Fruit fly (Drosophila melanogaster) whole organism, embryonic: ENCODE data around the gene msd1.

Experiments used
- ATbp ChIP-seq: fragments of 200-800 bp; sonication (Bioruptor generic); optimal IDR thresholded peaks from 2 replicates; lab custom pipeline; 2017; ENCODE audit warnings: missing biosample characterization, mild to moderate bottlenecking, missing genetic modification characterization, missing genetic modification reagents
- Aef1 ChIP-seq: fragments of 200-800 bp; sonication (Bioruptor generic); IDR thresholded peaks from 3 replicates; pipeline ENCODE4 v1.3.6; 2022; ENCODE audit warnings: missing biosample characterization, missing genetic modification characterization
- B-H1 ChIP-seq: fragments of 200-800 bp; sonication (Bioruptor generic); IDR thresholded peaks from 3 replicates; pipeline ENCODE4 v1.3.6; 2022; ENCODE audit warnings: missing biosample characterization, missing genetic modification characterization
- CG10565 ChIP-seq: fragments of 200-800 bp; sonication (Bioruptor generic); optimal IDR thresholded peaks from 3 replicates; lab custom pipeline; 2016; ENCODE audit warnings: missing biosample characterization, mild to moderate bottlenecking, missing genetic modification characterization
- CG10959 ChIP-seq: fragments of 200-800 bp; sonication (Bioruptor generic); IDR thresholded peaks from 2 replicates; pipeline ENCODE4 v1.3.6; 2022; ENCODE audit warnings: missing biosample characterization, missing genetic modification characterization
- CG11247 ChIP-seq: fragments of 200-800 bp; sonication (Bioruptor generic); IDR thresholded peaks from 2 replicates; pipeline ENCODE4 v1.3.6; 2022; ENCODE audit warnings: missing biosample characterization, missing genetic modification characterization
- CG12104 ChIP-seq: fragments of 200-800 bp; sonication (Bioruptor generic); optimal IDR thresholded peaks from 3 replicates; lab custom pipeline; 2016; ENCODE audit warnings: missing biosample characterization, missing genetic modification characterization
- CG12769 ChIP-seq: fragments of 200-800 bp; sonication (Bioruptor generic); optimal IDR thresholded peaks from 2 replicates; lab custom pipeline; 2019; ENCODE audit warnings: missing biosample characterization, mild to moderate bottlenecking, missing genetic modification characterization, moderate library complexity
- CG13287 ChIP-seq: fragments of 200-800 bp; sonication (Bioruptor generic); IDR thresholded peaks from 2 replicates; pipeline ENCODE4 v1.3.6; 2022; ENCODE audit warnings: missing biosample characterization, missing genetic modification characterization; ENCODE audit not compliant: partially characterized antibody
- CG13894 ChIP-seq: fragments of 200-800 bp; sonication (Bioruptor generic); optimal IDR thresholded peaks from 3 replicates; lab custom pipeline; 2018; ENCODE audit warnings: missing biosample characterization, mild to moderate bottlenecking, missing genetic modification characterization, moderate library complexity
- CG16863 ChIP-seq: fragments of 200-800 bp; sonication (Bioruptor generic); optimal IDR thresholded peaks from 3 replicates; lab custom pipeline; 2016; ENCODE audit warnings: missing biosample characterization, missing genetic modification characterization
- CG17328 ChIP-seq: fragments of 200-800 bp; sonication (Bioruptor generic); IDR thresholded peaks from 2 replicates; pipeline ENCODE4 v1.3.6; 2022; ENCODE audit warnings: missing biosample characterization, missing genetic modification characterization
- CG1792 ChIP-seq: fragments of 200-800 bp; sonication (Bioruptor generic); optimal IDR thresholded peaks from 2 replicates; lab custom pipeline; 2016; ENCODE audit warnings: missing biosample characterization, missing genetic modification characterization
- CG18476 ChIP-seq: fragments of 200-800 bp; sonication (Bioruptor generic); optimal IDR thresholded peaks from 2 replicates; lab custom pipeline; 2016; ENCODE audit warnings: missing biosample characterization, mild to moderate bottlenecking, missing genetic modification characterization
- CG18764 ChIP-seq: fragments of 200-800 bp; sonication (Bioruptor generic); optimal IDR thresholded peaks from 3 replicates; lab custom pipeline; 2016; ENCODE audit warnings: missing biosample characterization, missing genetic modification characterization
- CG2202 ChIP-seq: fragments of 200-800 bp; sonication (Bioruptor generic); optimal IDR thresholded peaks from 2 replicates; lab custom pipeline; 2018; ENCODE audit warnings: missing biosample characterization, mild to moderate bottlenecking, missing genetic modification characterization
- CG2712 ChIP-seq: fragments of 200-800 bp; optimal IDR thresholded peaks from 3 replicates; lab custom pipeline; 2019; ENCODE audit warnings: missing biosample characterization, mild to moderate bottlenecking, missing genetic modification characterization, moderate library complexity
- CG30403 ChIP-seq: fragments of 200-800 bp; sonication (Bioruptor generic); optimal IDR thresholded peaks from 3 replicates; lab custom pipeline; 2016; ENCODE audit warnings: missing biosample characterization, missing genetic modification characterization
- CG3838 ChIP-seq: fragments of 200-800 bp; sonication (Bioruptor generic); optimal IDR thresholded peaks from 3 replicates; lab custom pipeline; 2016; ENCODE audit warnings: missing biosample characterization, missing genetic modification characterization
- CG4617 ChIP-seq: fragments of 200-800 bp; sonication (Bioruptor generic); optimal IDR thresholded peaks from 3 replicates; lab custom pipeline; 2016; ENCODE audit warnings: missing biosample characterization, missing genetic modification characterization, borderline replicate concordance
- CG6175 ChIP-seq: fragments of 200-800 bp; sonication (Bioruptor generic); IDR thresholded peaks from 3 replicates; pipeline ENCODE4 v1.3.6; 2022; ENCODE audit warnings: missing biosample characterization, missing genetic modification characterization
- CG6654 ChIP-seq: fragments of 200-800 bp; sonication (Bioruptor generic); optimal IDR thresholded peaks from 2 replicates; lab custom pipeline; 2017; ENCODE audit warnings: missing biosample characterization, mild to moderate bottlenecking, missing genetic modification characterization
- CG8281 ChIP-seq: fragments of 200-800 bp; sonication (Bioruptor generic); optimal IDR thresholded peaks from 2 replicates; lab custom pipeline; 2018; ENCODE audit warnings: missing biosample characterization, mild to moderate bottlenecking, missing genetic modification characterization, moderate library complexity
- CG8359 ChIP-seq: fragments of 200-800 bp; sonication (Bioruptor generic); optimal IDR thresholded peaks from 2 replicates; lab custom pipeline; 2017; ENCODE audit warnings: missing biosample characterization, mild to moderate bottlenecking, missing genetic modification characterization, borderline replicate concordance
- CG8765 ChIP-seq: fragments of 200-800 bp; sonication (Bioruptor generic); IDR thresholded peaks from 2 replicates; pipeline ENCODE4 v1.3.6; 2022; ENCODE audit warnings: missing biosample characterization, missing genetic modification characterization
- D ChIP-seq, 2 experiments: fragments of 200-800 bp in 1 of 2; fragments of >200 bp in 1 of 2; sonication (Bioruptor generic) in 1 of 2; optimal IDR thresholded peaks; 2 replicates in 1 of 2; 3 replicates in 1 of 2; lab custom pipeline; 2017; ENCODE audit warnings: mild to moderate bottlenecking in 1 of 2, missing biosample characterization in 1 of 2, missing genetic modification characterization in 1 of 2, missing genetic modification reagents in 1 of 2
- Hand ChIP-seq: fragments of 200-800 bp; sonication (Bioruptor generic); optimal IDR thresholded peaks from 2 replicates; lab custom pipeline; 2017; ENCODE audit warnings: mild to moderate bottlenecking, missing biosample characterization, missing genetic modification reagents, missing genetic modification characterization
- Hr3 ChIP-seq: fragments of 200-800 bp; sonication (Bioruptor generic); optimal IDR thresholded peaks from 3 replicates; lab custom pipeline; 2016; ENCODE audit warnings: missing biosample characterization, missing genetic modification characterization
- Jarid2 ChIP-seq: fragments of 200-800 bp; sonication (Bioruptor generic); optimal IDR thresholded peaks from 3 replicates; lab custom pipeline; 2017; ENCODE audit warnings: mild to moderate bottlenecking, missing biosample characterization, missing genetic modification reagents, missing genetic modification characterization
- Myb ChIP-seq: fragments of 200-800 bp; sonication (Bioruptor generic); optimal IDR thresholded peaks from 2 replicates; lab custom pipeline; 2016; ENCODE audit warnings: missing biosample characterization, missing genetic modification characterization
- Nf-YA ChIP-seq: fragments of 200-800 bp; sonication (Bioruptor generic); IDR thresholded peaks from 2 replicates; pipeline ENCODE4 v1.3.6; 2022; ENCODE audit warnings: missing biosample characterization, missing genetic modification characterization
- Oaz ChIP-seq: fragments of 200-800 bp; sonication (Bioruptor generic); IDR thresholded peaks from 2 replicates; pipeline ENCODE4 v1.3.6; 2022; ENCODE audit warnings: missing biosample characterization, missing genetic modification characterization
- Optix ChIP-seq: fragments of 200-800 bp; sonication (Bioruptor generic); IDR thresholded peaks from 3 replicates; pipeline ENCODE4 v1.3.6; 2022; ENCODE audit warnings: missing biosample characterization, missing genetic modification characterization
- Rx ChIP-seq: fragments of 200-800 bp; sonication (Bioruptor generic); IDR thresholded peaks from 2 replicates; pipeline ENCODE4 v1.3.6; 2022; ENCODE audit warnings: missing biosample characterization, missing genetic modification characterization
- Sin3A ChIP-seq: fragments of >200 bp; optimal IDR thresholded peaks from 2 replicates; lab custom pipeline; 2018
- al ChIP-seq: fragments of 200-800 bp; sonication (Bioruptor generic); IDR thresholded peaks from 2 replicates; pipeline ENCODE4 v1.3.6; 2022; ENCODE audit warnings: missing biosample characterization, missing genetic modification characterization
- aop ChIP-seq: fragments of 200-800 bp; sonication (Bioruptor generic); IDR thresholded peaks from 2 replicates; pipeline ENCODE4 v1.3.6; 2022; ENCODE audit warnings: missing biosample characterization, missing genetic modification characterization
- br ChIP-seq: fragments of >200 bp; optimal IDR thresholded peaks from 2 replicates; lab custom pipeline; 2017
- cad ChIP-seq: fragments of >200 bp; optimal IDR thresholded peaks from 2 replicates; lab custom pipeline; 2017; ENCODE audit warnings: missing biosample characterization, missing genetic modification characterization
- croc ChIP-seq: fragments of 200-800 bp; sonication (Bioruptor generic); conservative IDR thresholded peaks from 3 replicates; pipeline ENCODE4 v1.3.6; 2022; ENCODE audit warnings: missing biosample characterization, missing genetic modification characterization
- dan ChIP-seq: fragments of 200-800 bp; sonication (Bioruptor generic); IDR thresholded peaks from 2 replicates; pipeline ENCODE4 v1.3.6; 2022; ENCODE audit warnings: missing biosample characterization, missing genetic modification characterization
- dmrt11E ChIP-seq: fragments of 200-800 bp; sonication (Bioruptor generic); optimal IDR thresholded peaks from 3 replicates; lab custom pipeline; 2018; ENCODE audit warnings: missing biosample characterization, mild to moderate bottlenecking, missing genetic modification characterization, moderate library complexity
- ems ChIP-seq: fragments of 200-800 bp; sonication (Bioruptor generic); optimal IDR thresholded peaks from 3 replicates; lab custom pipeline; 2016; ENCODE audit warnings: missing biosample characterization, missing genetic modification characterization
- fu2 ChIP-seq: fragments of 200-800 bp; sonication (Bioruptor generic); optimal IDR thresholded peaks from 2 replicates; lab custom pipeline; 2016; ENCODE audit warnings: missing biosample characterization, missing genetic modification characterization
- gt ChIP-seq: fragments of 200-800 bp; sonication (Bioruptor generic); IDR thresholded peaks from 2 replicates; pipeline ENCODE4 v1.3.6; 2022; ENCODE audit warnings: missing biosample characterization, missing genetic modification characterization
- insv ChIP-seq, 2 experiments: fragments of 200-800 bp; sonication (Bioruptor generic); optimal IDR thresholded peaks; 3 replicates each; lab custom pipeline; 2016 to 2018; ENCODE audit warnings: missing biosample characterization in 2 of 2, missing genetic modification characterization in 2 of 2
- lilli ChIP-seq: fragments of 200-800 bp; sonication (Bioruptor generic); optimal IDR thresholded peaks from 3 replicates; lab custom pipeline; 2016; ENCODE audit warnings: missing biosample characterization, missing genetic modification characterization
- maf-S ChIP-seq: fragments of 200-800 bp; sonication (Bioruptor generic); optimal IDR thresholded peaks from 2 replicates; lab custom pipeline; 2016; ENCODE audit warnings: missing biosample characterization, missing genetic modification characterization
- nmo ChIP-seq: fragments of 200-800 bp; sonication (Bioruptor generic); optimal IDR thresholded peaks from 2 replicates; lab custom pipeline; 2018; ENCODE audit warnings: missing biosample characterization, mild to moderate bottlenecking, missing genetic modification characterization, moderate library complexity
- schlank ChIP-seq: fragments of 200-800 bp; sonication (Bioruptor generic); optimal IDR thresholded peaks from 2 replicates; lab custom pipeline; 2018; ENCODE audit warnings: missing biosample characterization, mild to moderate bottlenecking, missing genetic modification characterization
- slou ChIP-seq: fragments of 200-800 bp; sonication (Bioruptor generic); optimal IDR thresholded peaks from 3 replicates; lab custom pipeline; 2016; ENCODE audit warnings: missing biosample characterization, missing genetic modification characterization
- sna ChIP-seq: fragments of 200-800 bp; sonication (Bioruptor generic); IDR thresholded peaks from 2 replicates; pipeline ENCODE4 v1.3.6; 2022; ENCODE audit warnings: missing biosample characterization, missing genetic modification characterization; ENCODE audit not compliant: partially characterized antibody
- sug ChIP-seq: fragments of 200-800 bp; optimal IDR thresholded peaks from 2 replicates; lab custom pipeline; 2019; ENCODE audit warnings: missing biosample characterization, mild to moderate bottlenecking, missing genetic modification characterization, moderate library complexity

The msd1 gene

dm6 chr3L:1295693-1296092, 35.9 kb upstream of the msd1 start, which contains the start of gene Rabex-5 (continued):
- TF ChIP-seq dmrt11E (tag; lab: Kevin White, UChicago) = no peak
- no peak for TF ChIP-seq CG2202
- peak; percentile 87 for TF ChIP-seq CG13287 (GFP tag; lab: Robert Waterston, UW)
- TF ChIP-seq sna (GFP tag; lab: Robert Waterston, UW) = peak; percentile 75
- TF ChIP-seq Hand (GFP tag; lab: Kevin White, UChicago) = no peak
- TF ChIP-seq croc (GFP tag; lab: Robert Waterston, UW) = no peak
- no peak for TF ChIP-seq Nf-YA (GFP tag; lab: Robert Waterston, UW)
- TF ChIP-seq D (optimal IDR thresholded peaks at IDR 0.05; lab: Kevin White, UChicago) = no peak
- no peak for TF ChIP-seq D (GFP tag; optimal IDR thresholded peaks at IDR 0.05; lab: Kevin White, UChicago)
- TF ChIP-seq fu2 (GFP tag; lab: Kevin White, UChicago) = peak; percentile 27
- no peak for TF ChIP-seq aop (GFP tag; lab: Robert Waterston, UW)
- no peak for TF ChIP-seq B-H1 (GFP tag; lab: Robert Waterston, UW)
- 0 out of 2 replicates have a peak, but pooled peaks have one; percentile 14 for TF ChIP-seq al (GFP tag; lab: Robert Waterston, UW)
- TF ChIP-seq Sin3A (lab: Kevin White, UChicago) = peak; percentile 36
- TF ChIP-seq CG8765 (GFP tag; lab: Robert Waterston, UW) = no peak
- peak; percentile 39 for TF ChIP-seq CG2712 (tag; lab: Kevin White, UChicago)
- TF ChIP-seq Optix = no peak
- TF ChIP-seq CG1792 (GFP tag; lab: Kevin White, UChicago) = peak; percentile 8
- no peak for TF ChIP-seq insv (GFP tag; optimal IDR thresholded peaks at IDR 0.05; lab: Kevin White, UChicago)
- no peak for TF ChIP-seq ATbp (GFP tag; lab: Kevin White, UChicago)
- no peak for TF ChIP-seq Aef1 (GFP tag; lab: Robert Waterston, UW)
- TF ChIP-seq br = no peak
- TF ChIP-seq lilli (GFP tag; lab: Kevin White, UChicago) = peak; percentile 60
- TF ChIP-seq CG3838 (GFP tag; lab: Kevin White, UChicago) = no peak
- no peak for TF ChIP-seq schlank (tag; lab: Kevin White, UChicago)
- no peak for TF ChIP-seq CG16863 (GFP tag; lab: Kevin White, UChicago)
- no peak for TF ChIP-seq CG18476 (GFP tag; lab: Kevin White, UChicago)
- no peak for TF ChIP-seq CG8359
- no peak for TF ChIP-seq cad (GFP tag; lab: Kevin White, UChicago)
- peak; percentile 41 for TF ChIP-seq CG30403 (GFP tag; lab: Kevin White, UChicago)
- no peak for TF ChIP-seq Rx (GFP tag; lab: Robert Waterston, UW)
- TF ChIP-seq CG18764 (GFP tag; lab: Kevin White, UChicago) = peak; percentile 25
- no peak for TF ChIP-seq gt
- no peak for TF ChIP-seq CG12769 (tag; lab: Kevin White, UChicago)
- TF ChIP-seq Oaz = no peak
- TF ChIP-seq CG13894 (tag; lab: Kevin White, UChicago) = peak; percentile 46
- TF ChIP-seq Hr3 = peak; percentile 22
- TF ChIP-seq CG6175 (GFP tag; lab: Robert Waterston, UW) = no peak
- no peak for TF ChIP-seq sug (tag; lab: Kevin White, UChicago)
- TF ChIP-seq CG17328 (GFP tag; lab: Robert Waterston, UW) = no peak
- TF ChIP-seq Myb (GFP tag; lab: Kevin White, UChicago) = peak; percentile 46
- no peak for TF ChIP-seq Jarid2 (GFP tag; lab: Kevin White, UChicago)
- peak; percentile 85 for TF ChIP-seq CG4617
- TF ChIP-seq ems (GFP tag; lab: Kevin White, UChicago) = peak; percentile 14
- no peak for TF ChIP-seq CG11247 (GFP tag; lab: Robert Waterston, UW)
- no peak for TF ChIP-seq dan (GFP tag; lab: Robert Waterston, UW)
- TF ChIP-seq maf-S = no peak
- peak; percentile 58 for TF ChIP-seq nmo (GFP tag; lab: Kevin White, UChicago)
- TF ChIP-seq CG10959 (GFP tag; lab: Robert Waterston, UW) = no peak
- peak; percentile 13 for TF ChIP-seq slou (GFP tag; lab: Kevin White, UChicago)
- no peak for TF ChIP-seq CG6654 (GFP tag; lab: Kevin White, UChicago)
- no peak for TF ChIP-seq CG10565 (GFP tag; lab: Kevin White, UChicago)
- TF ChIP-seq CG8281 = no peak
- no peak for TF ChIP-seq CG12104 (GFP tag; lab: Kevin White, UChicago)
